Fruit fly (Drosophila melanogaster) whole organism, embryonic: ENCODE data around the gene Tango1.

Experiments used
- Ada2b ChIP-seq: fragments of 200-800 bp; sonication (Bioruptor generic); IDR thresholded peaks from 2 replicates; pipeline ENCODE4 v1.3.6; 2022; ENCODE audit warnings: missing biosample characterization, missing genetic modification characterization
- Bdp1 ChIP-seq: fragments of 200-800 bp; sonication (Bioruptor generic); optimal IDR thresholded peaks from 3 replicates; lab custom pipeline; 2016; ENCODE audit warnings: missing biosample characterization, missing genetic modification characterization
- CG10321 ChIP-seq: fragments of 200-800 bp; sonication (Bioruptor generic); IDR thresholded peaks from 2 replicates; pipeline ENCODE4 v1.3.6; 2022; ENCODE audit warnings: missing biosample characterization, missing genetic modification characterization
- CG10462 ChIP-seq: fragments of 200-800 bp; sonication (Bioruptor generic); optimal IDR thresholded peaks from 2 replicates; lab custom pipeline; 2016; ENCODE audit warnings: missing biosample characterization, missing genetic modification characterization
- CG10543 ChIP-seq: fragments of 200-800 bp; sonication (Bioruptor generic); optimal IDR thresholded peaks from 3 replicates; lab custom pipeline; 2017; ENCODE audit warnings: missing biosample characterization, mild to moderate bottlenecking, missing genetic modification characterization, moderate library complexity
- CG13894 ChIP-seq: fragments of 200-800 bp; sonication (Bioruptor generic); optimal IDR thresholded peaks from 3 replicates; lab custom pipeline; 2018; ENCODE audit warnings: missing biosample characterization, mild to moderate bottlenecking, missing genetic modification characterization, moderate library complexity
- CG15479 ChIP-seq: fragments of 200-800 bp; sonication (Bioruptor generic); optimal IDR thresholded peaks from 3 replicates; lab custom pipeline; 2019; ENCODE audit warnings: missing biosample characterization, mild to moderate bottlenecking, missing genetic modification characterization, moderate library complexity
- CG2712 ChIP-seq: fragments of 200-800 bp; optimal IDR thresholded peaks from 3 replicates; lab custom pipeline; 2019; ENCODE audit warnings: missing biosample characterization, mild to moderate bottlenecking, missing genetic modification characterization, moderate library complexity
- CG31224 ChIP-seq: fragments of 200-800 bp; sonication (Bioruptor generic); IDR thresholded peaks from 2 replicates; pipeline ENCODE4 v1.3.6; 2022; ENCODE audit warnings: missing biosample characterization, missing genetic modification characterization
- CG3847 ChIP-seq: fragments of 200-800 bp; sonication (Bioruptor generic); IDR thresholded peaks from 2 replicates; pipeline ENCODE4 v1.3.6; 2022; ENCODE audit warnings: missing biosample characterization, missing genetic modification characterization
- CG4854 ChIP-seq: fragments of 200-800 bp; sonication (Bioruptor generic); optimal IDR thresholded peaks from 2 replicates; lab custom pipeline; 2016; ENCODE audit warnings: missing biosample characterization, missing genetic modification characterization, inconsistent platforms
- CG6175 ChIP-seq: fragments of 200-800 bp; sonication (Bioruptor generic); IDR thresholded peaks from 3 replicates; pipeline ENCODE4 v1.3.6; 2022; ENCODE audit warnings: missing biosample characterization, missing genetic modification characterization
- CG6689 ChIP-seq: fragments of 200-800 bp; sonication (Bioruptor generic); IDR thresholded peaks from 2 replicates; pipeline ENCODE4 v1.3.6; 2022; ENCODE audit warnings: missing biosample characterization, missing genetic modification characterization
- CG6791 ChIP-seq: fragments of 200-800 bp; sonication (Bioruptor generic); IDR thresholded peaks from 3 replicates; pipeline ENCODE4 v1.3.6; 2022; ENCODE audit warnings: missing biosample characterization, missing genetic modification characterization; ENCODE audit not compliant: partially characterized antibody
- CG7372 ChIP-seq: fragments of 200-800 bp; sonication (Bioruptor generic); IDR thresholded peaks from 2 replicates; pipeline ENCODE4 v1.3.6; 2022; ENCODE audit warnings: missing biosample characterization, missing genetic modification characterization
- CG7556 ChIP-seq: fragments of 200-800 bp; sonication (Bioruptor generic); optimal IDR thresholded peaks from 2 replicates; lab custom pipeline; 2017; ENCODE audit warnings: missing biosample characterization, mild to moderate bottlenecking, missing genetic modification characterization
- CG9817 ChIP-seq: fragments of 200-800 bp; sonication (Bioruptor generic); optimal IDR thresholded peaks from 2 replicates; lab custom pipeline; 2018; ENCODE audit warnings: missing biosample characterization, mild to moderate bottlenecking, missing genetic modification characterization, moderate library complexity
- Dek ChIP-seq: fragments of 200-800 bp; sonication (Bioruptor generic); optimal IDR thresholded peaks from 3 replicates; lab custom pipeline; 2019; ENCODE audit warnings: missing biosample characterization, mild to moderate bottlenecking, missing genetic modification characterization, moderate library complexity
- Dfd ChIP-seq, 2 experiments: fragments of >200 bp; optimal IDR thresholded peaks; 2 replicates each; lab custom pipeline; 2017; ENCODE audit warnings: missing biosample characterization in 2 of 2, missing genetic modification characterization in 2 of 2
- Doc2 ChIP-seq: fragments of 200-800 bp; sonication (Bioruptor generic); IDR thresholded peaks from 2 replicates; pipeline ENCODE4 v1.3.6; 2022; ENCODE audit warnings: missing biosample characterization, missing genetic modification characterization
- ERR ChIP-seq: fragments of 200-800 bp; sonication (Bioruptor generic); optimal IDR thresholded peaks from 2 replicates; lab custom pipeline; 2016; ENCODE audit warnings: missing biosample characterization, missing genetic modification characterization
- Fer3 ChIP-seq: fragments of 200-800 bp; sonication (Bioruptor generic); optimal IDR thresholded peaks from 2 replicates; lab custom pipeline; 2018; ENCODE audit warnings: missing biosample characterization, mild to moderate bottlenecking, missing genetic modification characterization, moderate library complexity
- HLHmδ ChIP-seq: fragments of 200-800 bp; sonication (Bioruptor generic); optimal IDR thresholded peaks from 2 replicates; lab custom pipeline; 2018; ENCODE audit warnings: missing biosample characterization, mild to moderate bottlenecking, missing genetic modification characterization, moderate library complexity
- Hr3 ChIP-seq: fragments of 200-800 bp; sonication (Bioruptor generic); optimal IDR thresholded peaks from 3 replicates; lab custom pipeline; 2016; ENCODE audit warnings: missing biosample characterization, missing genetic modification characterization
- Hsf ChIP-seq: fragments of 200-800 bp; sonication (Bioruptor generic); optimal IDR thresholded peaks from 3 replicates; lab custom pipeline; 2016; ENCODE audit warnings: missing biosample characterization, missing genetic modification characterization
- MBD-R2 ChIP-seq: fragments of 200-800 bp; sonication (Bioruptor generic); IDR thresholded peaks from 2 replicates; pipeline ENCODE4 v1.3.6; 2022; ENCODE audit warnings: missing biosample characterization, missing genetic modification characterization
- Mes4 ChIP-seq: fragments of 200-800 bp; sonication (Bioruptor generic); optimal IDR thresholded peaks from 2 replicates; lab custom pipeline; 2016; ENCODE audit warnings: missing biosample characterization, missing genetic modification characterization
- Mrtf ChIP-seq: fragments of 200-800 bp; sonication (Bioruptor generic); IDR thresholded peaks from 3 replicates; pipeline ENCODE4 v1.3.6; 2022; ENCODE audit warnings: missing biosample characterization, missing genetic modification characterization
- Oli ChIP-seq: fragments of 200-800 bp; sonication (Bioruptor generic); optimal IDR thresholded peaks from 2 replicates; lab custom pipeline; 2018; ENCODE audit warnings: missing biosample characterization, mild to moderate bottlenecking, missing genetic modification characterization, moderate library complexity
- Pdp1 ChIP-seq, 2 experiments: fragments of 200-800 bp; sonication (Bioruptor generic); optimal IDR thresholded peaks; 3 replicates each; lab custom pipeline; 2016; ENCODE audit warnings: missing biosample characterization in 2 of 2, missing genetic modification characterization in 2 of 2, mild to moderate bottlenecking in 1 of 2, moderate library complexity in 1 of 2
- Rfx ChIP-seq: fragments of 200-800 bp; sonication (Bioruptor generic); IDR thresholded peaks from 2 replicates; pipeline ENCODE4 v1.3.6; 2022; ENCODE audit warnings: missing biosample characterization, missing genetic modification characterization
- Sin3A ChIP-seq: fragments of >200 bp; optimal IDR thresholded peaks from 2 replicates; lab custom pipeline; 2018
- ac ChIP-seq: fragments of 200-800 bp; sonication (Bioruptor generic); optimal IDR thresholded peaks from 3 replicates; lab custom pipeline; 2017; ENCODE audit warnings: missing biosample characterization, mild to moderate bottlenecking, missing genetic modification characterization
- ase ChIP-seq: fragments of 200-800 bp; sonication (Bioruptor generic); IDR thresholded peaks from 3 replicates; pipeline ENCODE4 v1.3.6; 2022; ENCODE audit warnings: missing biosample characterization, missing genetic modification characterization
- bbx ChIP-seq: fragments of 200-800 bp; sonication (Bioruptor generic); IDR thresholded peaks from 2 replicates; pipeline ENCODE4 v1.3.6; 2022; ENCODE audit warnings: missing biosample characterization, missing genetic modification characterization; ENCODE audit not compliant: partially characterized antibody
- br ChIP-seq: fragments of >200 bp; optimal IDR thresholded peaks from 2 replicates; lab custom pipeline; 2017
- cad ChIP-seq: fragments of >200 bp; optimal IDR thresholded peaks from 2 replicates; lab custom pipeline; 2017; ENCODE audit warnings: missing biosample characterization, missing genetic modification characterization
- crol ChIP-seq: fragments of 200-800 bp; sonication (Bioruptor generic); IDR thresholded peaks from 2 replicates; pipeline ENCODE4 v1.3.6; 2022; ENCODE audit warnings: missing biosample characterization, missing genetic modification characterization
- disco-r ChIP-seq: fragments of 200-800 bp; sonication (Bioruptor generic); optimal IDR thresholded peaks from 2 replicates; lab custom pipeline; 2016; ENCODE audit warnings: missing biosample characterization, missing genetic modification characterization
- eve ChIP-seq, 2 experiments: fragments of >200 bp; optimal IDR thresholded peaks; 2 replicates each; lab custom pipeline; 2017; ENCODE audit warnings: missing biosample characterization in 2 of 2, missing genetic modification characterization in 2 of 2
- ewg ChIP-seq: fragments of 200-800 bp; sonication (Bioruptor generic); optimal IDR thresholded peaks from 3 replicates; lab custom pipeline; 2017; ENCODE audit warnings: mild to moderate bottlenecking, missing biosample characterization, missing genetic modification reagents, missing genetic modification characterization
- gfzf ChIP-seq: fragments of 200-800 bp; sonication (Bioruptor generic); optimal IDR thresholded peaks from 2 replicates; lab custom pipeline; 2016; ENCODE audit warnings: missing biosample characterization, mild to moderate bottlenecking, missing genetic modification characterization, moderate library complexity
- mirr ChIP-seq: fragments of 200-800 bp; sonication (Bioruptor generic); optimal IDR thresholded peaks from 3 replicates; lab custom pipeline; 2018; ENCODE audit warnings: missing biosample characterization, mild to moderate bottlenecking, missing genetic modification characterization
- ro ChIP-seq: fragments of 200-800 bp; sonication (Bioruptor generic); IDR thresholded peaks from 2 replicates; pipeline ENCODE4 v1.3.6; 2022; ENCODE audit warnings: missing biosample characterization, missing genetic modification characterization
- sd ChIP-seq: fragments of 200-800 bp; sonication (Bioruptor generic); optimal IDR thresholded peaks from 3 replicates; lab custom pipeline; 2018; ENCODE audit warnings: missing biosample characterization, mild to moderate bottlenecking, missing genetic modification characterization, moderate library complexity
- sna ChIP-seq: fragments of 200-800 bp; sonication (Bioruptor generic); IDR thresholded peaks from 2 replicates; pipeline ENCODE4 v1.3.6; 2022; ENCODE audit warnings: missing biosample characterization, missing genetic modification characterization; ENCODE audit not compliant: partially characterized antibody
- sr ChIP-seq: fragments of 200-800 bp; sonication (Bioruptor generic); IDR thresholded peaks from 3 replicates; pipeline ENCODE4 v1.3.6; 2022; ENCODE audit warnings: missing biosample characterization, missing genetic modification characterization
- tio ChIP-seq: fragments of 200-800 bp; sonication (Bioruptor generic); optimal IDR thresholded peaks from 2 replicates; lab custom pipeline; 2017; ENCODE audit warnings: missing biosample characterization, missing genetic modification characterization, inconsistent platforms
- ttk ChIP-seq: fragments of 200-800 bp; sonication (Bioruptor generic); IDR thresholded peaks from 2 replicates; pipeline ENCODE4 v2.1.2; 2022; ENCODE audit warnings: missing biosample characterization, missing genetic modification characterization
- wek ChIP-seq: fragments of 200-800 bp; sonication (Bioruptor generic); optimal IDR thresholded peaks from 3 replicates; lab custom pipeline; 2018; ENCODE audit warnings: missing biosample characterization, mild to moderate bottlenecking, missing genetic modification characterization, moderate library complexity
- yki ChIP-seq: fragments of >200 bp; optimal IDR thresholded peaks from 3 replicates; lab custom pipeline; 2018

Gene Tango1

dm6 chr2L:6647103-6647711, 2.0 kb upstream of the Tango1 start (continued):
- TF ChIP-seq CG13894 = peak; percentile 90
- peak; percentile 97 for TF ChIP-seq Rfx (GFP tag; lab: Robert Waterston, UW)
- peak in 1 of 2 experiments; percentile 99 for TF ChIP-seq eve (GFP tag; optimal IDR thresholded peaks at IDR 0.05; lab: Kevin White, UChicago)
- peak; percentile 96 for TF ChIP-seq Dek (tag; lab: Kevin White, UChicago)
- TF ChIP-seq CG10462 (GFP tag; lab: Kevin White, UChicago) = peak; percentile 98
- TF ChIP-seq Bdp1 (GFP tag; lab: Kevin White, UChicago) = peak; percentile 95
- TF ChIP-seq sna (GFP tag; lab: Robert Waterston, UW) = peak; percentile 59; the same call in 1 of the 2 replicates
- TF ChIP-seq Mes4 = peak; percentile 99
- TF ChIP-seq mirr = peak; percentile 97
- no peak for TF ChIP-seq yki (lab: Kevin White, UChicago)
- TF ChIP-seq disco-r (GFP tag; lab: Kevin White, UChicago) = peak; percentile 98
- peak; percentile 90 for TF ChIP-seq sr
- peak; percentile 97 for TF ChIP-seq CG10543 (GFP tag; lab: Kevin White, UChicago)
- TF ChIP-seq CG9817 = peak; percentile 95
- TF ChIP-seq Doc2 (GFP tag; lab: Robert Waterston, UW) = no peak; the same call in 1 of the 2 replicates
- peak; percentile 97 for TF ChIP-seq ase (GFP tag; lab: Robert Waterston, UW)
- TF ChIP-seq ERR = peak; percentile 98
- TF ChIP-seq CG15479 = peak; percentile 89
- TF ChIP-seq Hsf (GFP tag; lab: Kevin White, UChicago) = peak; percentile 99
- TF ChIP-seq crol = peak; percentile 68
- peak; percentile 95 for TF ChIP-seq sd
- peak; percentile 98 for TF ChIP-seq tio (GFP tag; lab: Kevin White, UChicago)
- peak; percentile 99 for TF ChIP-seq Oli
- peak; percentile 82 for TF ChIP-seq CG10321 (GFP tag; lab: Robert Waterston, UW)
- TF ChIP-seq Fer3 (tag; lab: Kevin White, UChicago) = peak; percentile 97
- peak; percentile 42; the same call in 1 of the 2 replicates for TF ChIP-seq bbx
- TF ChIP-seq ttk (GFP tag; lab: Robert Waterston, UW) = peak; percentile 97
- TF ChIP-seq CG6791 = peak; percentile 59; the same call in 1 of the 3 replicates
- peak; percentile 92 for TF ChIP-seq CG31224
- peak; percentile 98 for TF ChIP-seq Ada2b
- TF ChIP-seq CG3847 (GFP tag; lab: Robert Waterston, UW) = peak; percentile 95
- peak; percentile 97 for TF ChIP-seq Pdp1 (GFP tag; optimal IDR thresholded peaks at IDR 0.05; lab: Kevin White, UChicago)
- TF ChIP-seq Mrtf (GFP tag; lab: Robert Waterston, UW) = peak; percentile 94
- no peak for TF ChIP-seq cad
- TF ChIP-seq CG6689 (GFP tag; lab: Robert Waterston, UW) = peak; percentile 98
- peak; percentile 97 for TF ChIP-seq ewg
- TF ChIP-seq Sin3A (lab: Kevin White, UChicago) = no peak
- TF ChIP-seq HLHmδ (GFP tag; lab: Kevin White, UChicago) = no peak
- peak; percentile 99 for TF ChIP-seq CG2712 (tag; lab: Kevin White, UChicago)
- TF ChIP-seq wek (GFP tag; lab: Kevin White, UChicago) = peak; percentile 96
- TF ChIP-seq ro (GFP tag; lab: Robert Waterston, UW) = peak; percentile 90
- TF ChIP-seq ac (GFP tag; lab: Kevin White, UChicago) = peak; percentile 98
- peak; percentile 97 for TF ChIP-seq Hr3 (GFP tag; lab: Kevin White, UChicago)
- no peak for TF ChIP-seq Dfd (GFP tag; optimal IDR thresholded peaks at IDR 0.05; lab: Kevin White, UChicago)
- peak; percentile 89 for TF ChIP-seq MBD-R2
- peak; percentile 23 for TF ChIP-seq gfzf
- TF ChIP-seq CG4854 (GFP tag; lab: Kevin White, UChicago) = peak; percentile 98
- no peak for TF ChIP-seq br
- peak; percentile 98 for TF ChIP-seq CG7556
- peak; percentile 96 for TF ChIP-seq CG7372
- peak; percentile 90 for TF ChIP-seq CG6175 (GFP tag; lab: Robert Waterston, UW)
